Worm (Caenorhabditis elegans) whole organism, late embryonic: ENCODE results near the gene irld-38.

ENCODE experiments used
- F13H6.1 ChIP-seq: sonication (generic microtip); optimal IDR thresholded peaks from 2 replicates; lab custom pipeline; 2016; ENCODE audit warnings: missing genetic modification characterization, missing compliant biosample characterization
- ceh-19 ChIP-seq: fragments of 200-800 bp; sonication (Bioruptor generic); optimal IDR thresholded peaks from 2 replicates; lab custom pipeline; 2018; ENCODE audit warnings: mild to moderate bottlenecking, missing genetic modification characterization, missing compliant biosample characterization
- che-1 ChIP-seq: sonication (generic microtip); optimal IDR thresholded peaks from 2 replicates; lab custom pipeline; 2016; ENCODE audit warnings: mild to moderate bottlenecking, missing genetic modification characterization, missing compliant biosample characterization
- eyg-1 ChIP-seq: sonication (generic microtip); optimal IDR thresholded peaks from 2 replicates; lab custom pipeline; 2016; ENCODE audit warnings: missing genotype, missing genetic modification characterization, missing compliant biosample characterization
- lin-11 ChIP-seq: fragments of 200-800 bp; sonication (Bioruptor generic); optimal IDR thresholded peaks from 2 replicates; lab custom pipeline; 2018; ENCODE audit warnings: mild to moderate bottlenecking, missing genetic modification characterization, missing compliant biosample characterization
- nhr-11 ChIP-seq: fragments of 150-350 bp; optimal IDR thresholded peaks from 2 replicates; lab custom pipeline; 2014; ENCODE audit warnings: missing biosample characterization, missing genetic modification characterization
- pqm-1 ChIP-seq: sonication (generic microtip); optimal IDR thresholded peaks from 2 replicates; lab custom pipeline; 2016; ENCODE audit warnings: missing genetic modification characterization, missing compliant biosample characterization
- sox-2 ChIP-seq: fragments of 200-800 bp; sonication (Bioruptor generic); IDR thresholded peaks from 2 replicates; pipeline ENCODE4 v1.3.6; 2022; ENCODE audit warnings: missing genetic modification reagents, missing genetic modification characterization, missing compliant biosample characterization
- unc-55 ChIP-seq: sonication (generic microtip); optimal IDR thresholded peaks from 2 replicates; lab custom pipeline; 2017; ENCODE audit warnings: missing biosample characterization, missing genetic modification reagents, missing genetic modification characterization

ce11 chrV:3071548-3071947 lies 39.3 kb upstream of the irld-38 start, which contains the start of gene C50H11.13:
- TF ChIP-seq che-1 (tag; lab: Kevin White, UChicago) (no peak), eyg-1 (tag; lab: Kevin White, UChicago) (no peak), ceh-19 (GFP tag; lab: Kevin White, UChicago) (no peak), unc-55 (GFP tag; lab: Kevin White, UChicago) (no peak), pqm-1 (no peak), F13H6.1 (tag; lab: Kevin White, UChicago) (no peak), lin-11 (tag; lab: Kevin White, UChicago) (no peak), sox-2 (GFP tag; lab: Robert Waterston, UW) (no peak), nhr-11 (tag; lab: Kevin White, UChicago) (no peak)
